Worm (Caenorhabditis elegans) whole organism, L2 larva: Measurements from ENCODE around the gene alh-2.

Source experiments
- C34F6.9 ChIP-seq: fragments of 150-350 bp; optimal IDR thresholded peaks from 2 replicates; lab custom pipeline; 2014; ENCODE audit warnings: missing biosample characterization, missing genetic modification characterization
- F13H6.1 ChIP-seq: sonication (generic microtip); optimal IDR thresholded peaks from 2 replicates; lab custom pipeline; 2016; ENCODE audit warnings: missing genetic modification characterization, missing compliant biosample characterization
- aly-2 ChIP-seq: fragments of 150-350 bp; optimal IDR thresholded peaks from 2 replicates; lab custom pipeline; 2014; ENCODE audit warnings: missing biosample characterization, missing genetic modification characterization
- ama-1 ChIP-seq: fragments of 150-350 bp; optimal IDR thresholded peaks from 2 replicates; lab custom pipeline; 2018; ENCODE audit warnings: inconsistent platforms
- blmp-1 ChIP-seq: sonication (generic microtip); optimal IDR thresholded peaks from 2 replicates; lab custom pipeline; 2017; ENCODE audit warnings: missing genetic modification characterization, mild to moderate bottlenecking, missing compliant biosample characterization, antibody characterized with exemption, moderate library complexity; ENCODE audit not compliant: insufficient read depth
- ceh-16 ChIP-seq: fragments of 150-350 bp; optimal IDR thresholded peaks from 2 replicates; lab custom pipeline; 2014; ENCODE audit warnings: missing biosample characterization, missing genetic modification characterization
- ceh-82 ChIP-seq: fragments of 150-350 bp; optimal IDR thresholded peaks from 2 replicates; lab custom pipeline; 2014; ENCODE audit warnings: missing biosample characterization, missing genetic modification characterization
- crh-2 ChIP-seq: sonication (generic microtip); optimal IDR thresholded peaks from 2 replicates; lab custom pipeline; 2017; ENCODE audit warnings: missing biosample characterization, missing genetic modification characterization
- dmd-4 ChIP-seq: sonication (generic microtip); optimal IDR thresholded peaks from 2 replicates; lab custom pipeline; 2017; ENCODE audit warnings: missing biosample characterization, missing genetic modification characterization
- elt-1 ChIP-seq: fragments of 150-350 bp; optimal IDR thresholded peaks from 2 replicates; lab custom pipeline; 2014; ENCODE audit warnings: missing biosample characterization, missing genetic modification characterization
- elt-3 ChIP-seq: sonication (generic microtip); optimal IDR thresholded peaks from 2 replicates; lab custom pipeline; 2017; ENCODE audit warnings: missing biosample characterization, missing genetic modification characterization
- fos-1 ChIP-seq: fragments of 150-350 bp; optimal IDR thresholded peaks from 2 replicates; lab custom pipeline; 2014; ENCODE audit warnings: missing biosample characterization, missing genetic modification characterization
- lin-13 ChIP-seq: fragments of 150-350 bp; optimal IDR thresholded peaks from 2 replicates; lab custom pipeline; 2014; ENCODE audit warnings: missing biosample characterization, missing genetic modification reagents, missing genetic modification characterization
- lin-39 ChIP-seq: fragments of 150-350 bp; optimal IDR thresholded peaks from 2 replicates; lab custom pipeline; 2014; ENCODE audit warnings: missing biosample characterization, missing genetic modification reagents, missing genetic modification characterization
- lsy-2 ChIP-seq, 2 experiments: fragments of 150-350 bp in 1 of 2; sonication (generic microtip) in 1 of 2; optimal IDR thresholded peaks; 2 replicates each; lab custom pipeline; 2014 to 2017; ENCODE audit warnings: missing biosample characterization in 2 of 2, missing genetic modification characterization in 2 of 2
- mbf-1 ChIP-seq: sonication (generic microtip); optimal IDR thresholded peaks from 2 replicates; lab custom pipeline; 2017; ENCODE audit warnings: missing biosample characterization, missing genetic modification characterization
- mdl-1 ChIP-seq, 2 experiments: fragments of 150-350 bp in 1 of 2; sonication (generic microtip) in 1 of 2; optimal IDR thresholded peaks; 2 replicates each; lab custom pipeline; 2017; ENCODE audit warnings: missing biosample characterization in 2 of 2, missing genetic modification characterization in 2 of 2
- nhr-10 ChIP-seq: sonication (generic microtip); optimal IDR thresholded peaks from 2 replicates; lab custom pipeline; 2017; ENCODE audit warnings: missing biosample characterization, missing genetic modification characterization
- nhr-11 ChIP-seq: fragments of 150-350 bp; optimal IDR thresholded peaks from 2 replicates; lab custom pipeline; 2014; ENCODE audit warnings: missing biosample characterization, missing genetic modification characterization
- nhr-129 ChIP-seq: fragments of 150-350 bp; optimal IDR thresholded peaks from 2 replicates; lab custom pipeline; 2014; ENCODE audit warnings: missing biosample characterization, missing genetic modification characterization
- nhr-21 ChIP-seq: fragments of 150-350 bp; optimal IDR thresholded peaks from 2 replicates; lab custom pipeline; 2014; ENCODE audit warnings: missing biosample characterization, missing genetic modification characterization
- nhr-23 ChIP-seq: fragments of 150-350 bp; optimal IDR thresholded peaks from 2 replicates; lab custom pipeline; 2014; ENCODE audit warnings: missing biosample characterization, missing genetic modification reagents, missing genetic modification characterization
- nhr-25 ChIP-seq: fragments of 150-350 bp; sonication (generic microtip); optimal IDR thresholded peaks from 3 replicates; lab custom pipeline; 2014; ENCODE audit warnings: missing biosample characterization, missing genetic modification characterization
- nhr-6 ChIP-seq: fragments of 150-350 bp; optimal IDR thresholded peaks from 2 replicates; lab custom pipeline; 2014; ENCODE audit warnings: missing biosample characterization, missing genetic modification characterization
- nhr-77 ChIP-seq: fragments of 150-350 bp; optimal IDR thresholded peaks from 2 replicates; lab custom pipeline; 2014; ENCODE audit warnings: missing biosample characterization, missing genetic modification characterization
- peb-1 ChIP-seq: fragments of 150-350 bp; optimal IDR thresholded peaks from 2 replicates; lab custom pipeline; 2014; ENCODE audit warnings: missing biosample characterization, missing genetic modification characterization
- sem-4 ChIP-seq: fragments of 150-350 bp; optimal IDR thresholded peaks from 2 replicates; lab custom pipeline; 2014; ENCODE audit warnings: missing biosample characterization, missing genetic modification reagents, missing genetic modification characterization
- skn-1 ChIP-seq: sonication (generic microtip); optimal IDR thresholded peaks from 2 replicates; lab custom pipeline; 2017; ENCODE audit warnings: missing biosample characterization, missing genetic modification characterization
- sma-3 ChIP-seq: sonication (generic microtip); optimal IDR thresholded peaks from 2 replicates; lab custom pipeline; 2016; ENCODE audit warnings: missing genetic modification reagents, missing genetic modification characterization, missing compliant biosample characterization
- sma-9 ChIP-seq, 2 experiments: fragments of 150-350 bp in 1 of 2; sonication (generic microtip) in 1 of 2; optimal IDR thresholded peaks; 2 replicates each; lab custom pipeline; 2014 to 2016; ENCODE audit warnings: missing genetic modification characterization in 2 of 2, mild to moderate bottlenecking in 1 of 2, missing biosample characterization in 1 of 2, missing compliant biosample characterization in 1 of 2, missing genetic modification reagents in 1 of 2, moderate library complexity in 1 of 2
- snpc-4 ChIP-seq: fragments of 150-350 bp; optimal IDR thresholded peaks from 2 replicates; lab custom pipeline; 2014; ENCODE audit warnings: missing biosample characterization, missing genetic modification characterization
- unc-39 ChIP-seq: fragments of 150-350 bp; optimal IDR thresholded peaks from 2 replicates; lab custom pipeline; 2014; ENCODE audit warnings: missing biosample characterization, missing genetic modification characterization
- unc-55 ChIP-seq: fragments of 150-350 bp; sonication (generic microtip); optimal IDR thresholded peaks from 3 replicates; lab custom pipeline; 2014; ENCODE audit warnings: missing biosample characterization, missing genetic modification reagents, missing genetic modification characterization
- ztf-1 ChIP-seq: fragments of 200-800 bp; sonication (Bioruptor generic); conservative IDR thresholded peaks from 2 replicates; pipeline ENCODE4 v1.3.6; 2022; ENCODE audit warnings: missing genetic modification characterization, missing compliant biosample characterization
- ztf-11 ChIP-seq: sonication (generic microtip); optimal IDR thresholded peaks from 2 replicates; lab custom pipeline; 2017; ENCODE audit warnings: missing biosample characterization, missing genetic modification characterization
- ztf-4 ChIP-seq: fragments of 150-350 bp; optimal IDR thresholded peaks from 2 replicates; lab custom pipeline; 2014; ENCODE audit warnings: missing biosample characterization, missing genetic modification characterization

Gene alh-2

DNA sequence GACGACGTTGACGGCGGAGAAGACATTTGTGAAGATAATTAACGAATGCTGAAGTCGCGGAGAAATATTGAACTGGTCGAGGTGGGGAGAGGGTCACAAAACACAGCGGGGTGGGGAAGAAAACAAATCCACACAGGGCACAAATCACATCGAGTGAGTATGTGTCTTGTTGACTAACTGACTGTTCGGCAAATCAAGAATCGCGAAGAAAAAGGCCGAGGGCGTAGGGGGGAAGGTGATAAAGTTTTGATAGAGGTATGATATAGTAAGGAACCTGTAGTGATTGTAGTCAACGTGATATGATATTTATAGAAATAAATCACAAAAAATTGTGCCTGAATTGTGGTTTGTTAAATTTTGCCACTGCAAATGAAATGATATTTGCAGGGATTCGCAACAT, 36.2 kb upstream of the alh-2 start, which contains the start of gene nhr-178 (continued):
- no peak for TF ChIP-seq lin-13 (GFP tag; lab: Kevin White, UChicago)
- peak; percentile 85 for TF ChIP-seq F13H6.1 (tag; lab: Kevin White, UChicago)
- TF ChIP-seq nhr-23: no peak
- TF ChIP-seq aly-2 (tag; lab: Kevin White, UChicago): no peak

DNA sequence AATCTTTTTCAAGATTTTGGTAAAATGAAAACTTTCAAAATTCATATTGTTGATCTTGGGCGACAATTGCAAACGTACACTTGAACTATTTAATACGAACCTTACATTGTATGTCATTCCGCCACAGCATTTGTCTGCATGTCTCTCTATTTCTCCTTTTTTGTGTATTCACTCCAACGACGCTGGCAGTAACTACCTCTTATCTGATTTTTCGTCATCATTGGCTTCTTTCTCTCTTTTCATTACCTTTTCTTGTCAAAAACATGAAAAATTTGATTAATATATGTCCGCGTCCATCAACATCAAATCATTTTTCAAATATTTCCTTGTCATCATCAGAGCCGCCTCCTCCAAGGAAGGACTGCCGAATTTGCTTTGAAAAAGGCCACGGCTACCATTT, 33.9 kb upstream of the alh-2 start, which contains the start of gene nhr-177:
TSS of gene nhr-177 (plus strand) at position 167 of the 400 bp plus-strand sequence.
- TF ChIP-seq fos-1 (peak; percentile 85), ceh-16 (tag; lab: Kevin White, UChicago) (peak; percentile 37), peb-1 (no peak), elt-3 (tag; lab: Kevin White, UChicago) (no peak), unc-55 (GFP tag; lab: Kevin White, UChicago) (no peak), ama-1 (lab: Kevin White, UChicago) (no peak), elt-1 (tag; lab: Kevin White, UChicago) (no peak), blmp-1 (tag; lab: Kevin White, UChicago) (no peak), skn-1 (tag; lab: Kevin White, UChicago) (peak; percentile 32), unc-39 (no peak), sma-9 (GFP tag; optimal IDR thresholded peaks at IDR 0.05; lab: Kevin White, UChicago) (peak; percentile 10), sma-9 (tag; optimal IDR thresholded peaks at IDR 0.05; lab: Kevin White, UChicago) (no peak), ceh-82 (no peak), crh-2 (tag; lab: Kevin White, UChicago) (peak; percentile 46)

DNA sequence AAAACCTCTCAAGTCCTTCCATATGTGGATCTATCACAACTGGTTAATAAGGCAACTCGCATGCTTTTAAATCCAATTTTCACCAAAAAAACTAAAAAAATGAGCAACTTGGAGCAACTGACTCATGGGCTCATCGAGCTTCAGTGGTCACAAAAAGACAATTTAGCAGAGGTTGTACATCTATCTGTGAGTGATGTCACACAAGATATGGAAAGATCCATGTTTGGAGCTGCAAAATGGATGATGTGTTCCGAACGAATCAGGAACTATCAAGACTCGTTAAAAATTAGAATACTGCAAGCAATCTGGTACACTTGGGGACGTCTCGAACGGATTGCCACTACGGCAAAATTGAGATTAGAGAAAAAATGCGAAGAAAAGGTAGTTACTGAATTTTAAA, 32.4 kb upstream of the alh-2 start:
- TF ChIP-seq elt-1 (tag; lab: Kevin White, UChicago) (no peak), nhr-6 (no peak), nhr-129 (tag; lab: Kevin White, UChicago) (no peak), ztf-1 (GFP tag; lab: Robert Waterston, UW) (no peak), nhr-21 (tag; lab: Kevin White, UChicago) (no peak), ztf-11 (tag; lab: Kevin White, UChicago) (no peak), dmd-4 (tag; lab: Kevin White, UChicago) (no peak), lsy-2 (tag; optimal IDR thresholded peaks at IDR 0.05; lab: Kevin White, UChicago) (no peak), fos-1 (no peak), snpc-4 (no peak), F13H6.1 (tag; lab: Kevin White, UChicago) (no peak), mdl-1 (tag; optimal IDR thresholded peaks at IDR 0.05; lab: Kevin White, UChicago) (no peak), skn-1 (tag; lab: Kevin White, UChicago) (no peak), C34F6.9 (tag; lab: Kevin White, UChicago) (no peak), lin-39 (tag; lab: Kevin White, UChicago) (no peak), nhr-10 (tag; lab: Kevin White, UChicago) (no peak)
- TF ChIP-seq, all 48 proteins: peak for 0

- TF ChIP-seq ztf-1 (GFP tag; lab: Robert Waterston, UW): no peak
- TF ChIP-seq nhr-25: no peak
- no peak for TF ChIP-seq lsy-2 (tag; optimal IDR thresholded peaks at IDR 0.05; lab: Kevin White, UChicago)
- no peak for TF ChIP-seq nhr-129 (tag; lab: Kevin White, UChicago)
- TF ChIP-seq mbf-1: no peak
- TF ChIP-seq nhr-77 (tag; lab: Kevin White, UChicago): no peak
- TF ChIP-seq aly-2 (tag; lab: Kevin White, UChicago): no peak
- no peak for TF ChIP-seq unc-39
- no peak for TF ChIP-seq dmd-4 (tag; lab: Kevin White, UChicago)
- no peak for TF ChIP-seq sem-4 (tag; lab: Kevin White, UChicago)
- no peak for TF ChIP-seq skn-1 (tag; lab: Kevin White, UChicago)
- no peak for TF ChIP-seq ceh-16 (tag; lab: Kevin White, UChicago)
- TF ChIP-seq fos-1: no peak
- no peak for TF ChIP-seq ceh-82
Measured at ce11 chrV:1614726-1615125, 29.2 kb upstream of the alh-2 start, which contains the start of gene srbc-41. TSS of gene srbc-41 (minus strand) at chrV:1614826.

DNA sequence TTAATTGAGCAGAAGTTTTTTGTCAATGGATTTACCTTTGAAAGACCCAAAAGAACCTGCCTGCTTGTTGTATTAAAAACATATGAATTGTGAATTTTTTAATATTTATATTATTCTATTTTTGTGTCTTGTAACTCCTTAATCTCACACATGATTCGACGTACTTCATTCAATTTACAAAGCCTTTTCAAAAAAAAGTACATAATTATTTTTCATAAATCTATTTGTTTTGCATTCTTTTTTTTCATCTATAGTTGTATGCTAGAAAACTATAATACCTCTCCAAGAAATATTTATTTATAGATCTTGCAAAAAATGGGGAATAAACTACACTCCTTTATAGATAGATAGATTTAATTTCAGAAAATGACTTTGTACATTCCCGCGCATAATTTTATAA, 25.2 kb upstream of the alh-2 start, which contains the start of gene nhr-179:
TSS of gene nhr-179 (minus strand) at position 101 of the 400 bp plus-strand sequence.
- TF ChIP-seq skn-1 (tag; lab: Kevin White, UChicago) (no peak), snpc-4 (no peak), ceh-16 (tag; lab: Kevin White, UChicago) (no peak), dmd-4 (tag; lab: Kevin White, UChicago) (no peak), sma-9 (GFP tag; optimal IDR thresholded peaks at IDR 0.05; lab: Kevin White, UChicago) (no peak), sma-9 (tag; optimal IDR thresholded peaks at IDR 0.05; lab: Kevin White, UChicago) (no peak), nhr-10 (tag; lab: Kevin White, UChicago) (no peak), ama-1 (lab: Kevin White, UChicago) (no peak), lin-39 (tag; lab: Kevin White, UChicago) (no peak), blmp-1 (tag; lab: Kevin White, UChicago) (no peak), aly-2 (tag; lab: Kevin White, UChicago) (no peak), ztf-4 (tag; lab: Kevin White, UChicago) (no peak), sma-3 (no peak), nhr-11 (tag; lab: Kevin White, UChicago) (no peak)
- TF ChIP-seq, all 48 proteins: peak for 0
